Worm (Caenorhabditis elegans) whole organism, L2 larva: ENCODE data around the gene srv-34.

Source experiments
- C34F6.9 ChIP-seq: fragments of 150-350 bp; optimal IDR thresholded peaks from 2 replicates; lab custom pipeline; 2014; ENCODE audit warnings: missing biosample characterization, missing genetic modification characterization
- F13H6.1 ChIP-seq: sonication (generic microtip); optimal IDR thresholded peaks from 2 replicates; lab custom pipeline; 2016; ENCODE audit warnings: missing genetic modification characterization, missing compliant biosample characterization
- R02D3.7 ChIP-seq: fragments of 150-350 bp; optimal IDR thresholded peaks from 2 replicates; lab custom pipeline; 2014; ENCODE audit warnings: missing biosample characterization, missing genetic modification characterization
- Y55F3AM.14 ChIP-seq: fragments of 200-800 bp; sonication (Bioruptor generic); optimal IDR thresholded peaks from 2 replicates; lab custom pipeline; 2018; ENCODE audit warnings: mild to moderate bottlenecking, missing genetic modification characterization, missing compliant biosample characterization
- ZK546.5 ChIP-seq: sonication (generic microtip); optimal IDR thresholded peaks from 2 replicates; lab custom pipeline; 2017; ENCODE audit warnings: missing biosample characterization, missing genetic modification characterization
- alr-1 ChIP-seq: fragments of 150-350 bp; optimal IDR thresholded peaks from 2 replicates; lab custom pipeline; 2014; ENCODE audit warnings: missing biosample characterization, missing genetic modification characterization
- aly-2 ChIP-seq: fragments of 150-350 bp; optimal IDR thresholded peaks from 2 replicates; lab custom pipeline; 2014; ENCODE audit warnings: missing biosample characterization, missing genetic modification characterization
- ama-1 ChIP-seq: fragments of 150-350 bp; optimal IDR thresholded peaks from 2 replicates; lab custom pipeline; 2018; ENCODE audit warnings: inconsistent platforms
- blmp-1 ChIP-seq: sonication (generic microtip); optimal IDR thresholded peaks from 2 replicates; lab custom pipeline; 2017; ENCODE audit warnings: missing genetic modification characterization, mild to moderate bottlenecking, missing compliant biosample characterization, antibody characterized with exemption, moderate library complexity; ENCODE audit not compliant: insufficient read depth
- ceh-82 ChIP-seq: fragments of 150-350 bp; optimal IDR thresholded peaks from 2 replicates; lab custom pipeline; 2014; ENCODE audit warnings: missing biosample characterization, missing genetic modification characterization
- crh-2 ChIP-seq: sonication (generic microtip); optimal IDR thresholded peaks from 2 replicates; lab custom pipeline; 2017; ENCODE audit warnings: missing biosample characterization, missing genetic modification characterization
- dmd-4 ChIP-seq: sonication (generic microtip); optimal IDR thresholded peaks from 2 replicates; lab custom pipeline; 2017; ENCODE audit warnings: missing biosample characterization, missing genetic modification characterization
- egl-27 ChIP-seq: sonication (generic microtip); optimal IDR thresholded peaks from 3 replicates; lab custom pipeline; 2017; ENCODE audit warnings: missing biosample characterization, missing genetic modification reagents, missing genetic modification characterization
- elt-1 ChIP-seq: fragments of 150-350 bp; optimal IDR thresholded peaks from 2 replicates; lab custom pipeline; 2014; ENCODE audit warnings: missing biosample characterization, missing genetic modification characterization
- fos-1 ChIP-seq: fragments of 150-350 bp; optimal IDR thresholded peaks from 2 replicates; lab custom pipeline; 2014; ENCODE audit warnings: missing biosample characterization, missing genetic modification characterization
- gmeb-1 ChIP-seq: fragments of 150-350 bp; optimal IDR thresholded peaks from 2 replicates; lab custom pipeline; 2014; ENCODE audit warnings: missing biosample characterization, missing genetic modification characterization
- lin-11 ChIP-seq: fragments of 150-350 bp; sonication (generic microtip); optimal IDR thresholded peaks from 2 replicates; lab custom pipeline; 2014; ENCODE audit warnings: missing biosample characterization, missing genetic modification characterization, inconsistent platforms, mixed read lengths
- lin-13 ChIP-seq: fragments of 150-350 bp; optimal IDR thresholded peaks from 2 replicates; lab custom pipeline; 2014; ENCODE audit warnings: missing biosample characterization, missing genetic modification reagents, missing genetic modification characterization
- lin-39 ChIP-seq: fragments of 150-350 bp; optimal IDR thresholded peaks from 2 replicates; lab custom pipeline; 2014; ENCODE audit warnings: missing biosample characterization, missing genetic modification reagents, missing genetic modification characterization
- lsy-2 ChIP-seq, 2 experiments: fragments of 150-350 bp in 1 of 2; sonication (generic microtip) in 1 of 2; optimal IDR thresholded peaks; 2 replicates each; lab custom pipeline; 2014 to 2017; ENCODE audit warnings: missing biosample characterization in 2 of 2, missing genetic modification characterization in 2 of 2
- mab-5 ChIP-seq: fragments of 150-350 bp; optimal IDR thresholded peaks from 2 replicates; lab custom pipeline; 2014; ENCODE audit warnings: missing biosample characterization, missing genetic modification characterization
- mbf-1 ChIP-seq: sonication (generic microtip); optimal IDR thresholded peaks from 2 replicates; lab custom pipeline; 2017; ENCODE audit warnings: missing biosample characterization, missing genetic modification characterization
- mdl-1 ChIP-seq, 2 experiments: fragments of 150-350 bp in 1 of 2; sonication (generic microtip) in 1 of 2; optimal IDR thresholded peaks; 2 replicates each; lab custom pipeline; 2017; ENCODE audit warnings: missing biosample characterization in 2 of 2, missing genetic modification characterization in 2 of 2
- nhr-10 ChIP-seq: sonication (generic microtip); optimal IDR thresholded peaks from 2 replicates; lab custom pipeline; 2017; ENCODE audit warnings: missing biosample characterization, missing genetic modification characterization
- nhr-11 ChIP-seq: fragments of 150-350 bp; optimal IDR thresholded peaks from 2 replicates; lab custom pipeline; 2014; ENCODE audit warnings: missing biosample characterization, missing genetic modification characterization
- nhr-12 ChIP-seq: fragments of 150-350 bp; optimal IDR thresholded peaks from 2 replicates; lab custom pipeline; 2014; ENCODE audit warnings: missing biosample characterization, missing genetic modification characterization
- nhr-129 ChIP-seq: fragments of 150-350 bp; optimal IDR thresholded peaks from 2 replicates; lab custom pipeline; 2014; ENCODE audit warnings: missing biosample characterization, missing genetic modification characterization
- nhr-21 ChIP-seq: fragments of 150-350 bp; optimal IDR thresholded peaks from 2 replicates; lab custom pipeline; 2014; ENCODE audit warnings: missing biosample characterization, missing genetic modification characterization
- nhr-237 ChIP-seq: fragments of 150-350 bp; optimal IDR thresholded peaks from 2 replicates; lab custom pipeline; 2014; ENCODE audit warnings: missing biosample characterization, missing genetic modification characterization
- nhr-6 ChIP-seq: fragments of 150-350 bp; optimal IDR thresholded peaks from 2 replicates; lab custom pipeline; 2014; ENCODE audit warnings: missing biosample characterization, missing genetic modification characterization
- nhr-77 ChIP-seq: fragments of 150-350 bp; optimal IDR thresholded peaks from 2 replicates; lab custom pipeline; 2014; ENCODE audit warnings: missing biosample characterization, missing genetic modification characterization
- sem-4 ChIP-seq: fragments of 150-350 bp; optimal IDR thresholded peaks from 2 replicates; lab custom pipeline; 2014; ENCODE audit warnings: missing biosample characterization, missing genetic modification reagents, missing genetic modification characterization
- skn-1 ChIP-seq: sonication (generic microtip); optimal IDR thresholded peaks from 2 replicates; lab custom pipeline; 2017; ENCODE audit warnings: missing biosample characterization, missing genetic modification characterization
- sma-3 ChIP-seq: sonication (generic microtip); optimal IDR thresholded peaks from 2 replicates; lab custom pipeline; 2016; ENCODE audit warnings: missing genetic modification reagents, missing genetic modification characterization, missing compliant biosample characterization
- sma-9 ChIP-seq, 2 experiments: fragments of 150-350 bp in 1 of 2; sonication (generic microtip) in 1 of 2; optimal IDR thresholded peaks; 2 replicates each; lab custom pipeline; 2014 to 2016; ENCODE audit warnings: missing genetic modification characterization in 2 of 2, mild to moderate bottlenecking in 1 of 2, missing biosample characterization in 1 of 2, missing compliant biosample characterization in 1 of 2, missing genetic modification reagents in 1 of 2, moderate library complexity in 1 of 2
- snpc-4 ChIP-seq: fragments of 150-350 bp; optimal IDR thresholded peaks from 2 replicates; lab custom pipeline; 2014; ENCODE audit warnings: missing biosample characterization, missing genetic modification characterization
- unc-55 ChIP-seq: fragments of 150-350 bp; sonication (generic microtip); optimal IDR thresholded peaks from 3 replicates; lab custom pipeline; 2014; ENCODE audit warnings: missing biosample characterization, missing genetic modification reagents, missing genetic modification characterization
- unc-62 ChIP-seq: fragments of 150-350 bp; optimal IDR thresholded peaks from 2 replicates; lab custom pipeline; 2014; ENCODE audit warnings: missing biosample characterization, missing genetic modification reagents, missing genetic modification characterization
- zag-1 ChIP-seq: fragments of 150-350 bp; optimal IDR thresholded peaks from 2 replicates; lab custom pipeline; 2014; ENCODE audit warnings: missing biosample characterization, missing genetic modification characterization
- ztf-1 ChIP-seq: fragments of 200-800 bp; sonication (Bioruptor generic); conservative IDR thresholded peaks from 2 replicates; pipeline ENCODE4 v1.3.6; 2022; ENCODE audit warnings: missing genetic modification characterization, missing compliant biosample characterization
- ztf-4 ChIP-seq: fragments of 150-350 bp; optimal IDR thresholded peaks from 2 replicates; lab custom pipeline; 2014; ENCODE audit warnings: missing biosample characterization, missing genetic modification characterization

The srv-34 gene

DNA sequence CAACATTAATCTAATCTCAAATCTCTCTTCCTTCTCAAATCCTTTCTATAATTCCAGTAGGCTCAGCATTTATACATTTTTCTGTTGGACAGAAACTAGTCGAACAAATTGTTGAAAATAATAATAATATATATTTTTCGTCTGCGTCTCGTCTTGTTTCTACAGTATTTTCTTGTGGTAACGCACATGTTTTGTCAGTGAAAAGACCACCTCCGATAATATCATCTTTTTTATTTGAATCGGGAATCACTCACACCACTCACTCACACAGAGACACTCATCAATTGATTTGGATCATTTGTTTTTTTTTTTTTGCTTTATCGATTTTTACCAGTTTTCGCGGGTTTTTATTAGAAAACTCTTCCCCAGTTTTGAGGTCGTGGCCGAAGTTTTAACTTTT, 19.9 kb downstream of the srv-34 start:
- TF ChIP-seq ceh-82 (tag; lab: Kevin White, UChicago) (no peak), nhr-10 (tag; lab: Kevin White, UChicago) (no peak), snpc-4 (tag; lab: Kevin White, UChicago) (no peak), ama-1 (no peak), nhr-129 (tag; lab: Kevin White, UChicago) (peak; percentile 3)

DNA sequence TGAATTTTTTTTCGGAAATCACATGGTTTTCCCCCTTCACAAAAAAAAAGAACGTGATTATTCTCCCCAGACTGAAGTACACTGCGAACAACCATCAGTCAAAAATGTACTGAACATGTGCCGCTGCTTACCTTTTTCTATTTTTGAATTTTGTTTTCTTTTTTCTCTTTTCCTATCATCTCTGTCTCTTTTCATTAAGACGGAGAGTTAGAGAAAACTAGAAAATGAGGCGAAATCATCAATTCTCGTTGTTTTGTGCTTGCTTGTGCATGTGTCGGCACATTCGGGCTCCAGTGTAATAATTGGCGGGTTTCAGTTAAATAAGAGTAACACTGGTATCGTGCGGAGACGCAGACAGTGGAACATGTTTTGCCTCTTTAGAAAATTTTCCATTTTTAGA, 22.3 kb downstream of the srv-34 start:
- TF ChIP-seq mdl-1 (tag; optimal IDR thresholded peaks at IDR 0.05; lab: Kevin White, UChicago) (peak in 1 of 2 experiments; percentile 64), unc-55 (GFP tag; lab: Kevin White, UChicago) (peak; percentile 45), F13H6.1 (tag; lab: Kevin White, UChicago) (peak; percentile 56), elt-1 (tag; lab: Kevin White, UChicago) (no peak), lsy-2 (tag; optimal IDR thresholded peaks at IDR 0.05; lab: Kevin White, UChicago) (peak in 1 of 2 experiments; percentile 55), aly-2 (tag; lab: Kevin White, UChicago) (no peak), dmd-4 (tag; lab: Kevin White, UChicago) (no peak), nhr-11 (tag; lab: Kevin White, UChicago) (no peak), ztf-1 (GFP tag; lab: Robert Waterston, UW) (no peak), snpc-4 (tag; lab: Kevin White, UChicago) (peak; percentile 57), sma-9 (GFP tag; optimal IDR thresholded peaks at IDR 0.05; lab: Kevin White, UChicago) (peak; percentile 70), sma-9 (tag; optimal IDR thresholded peaks at IDR 0.05; lab: Kevin White, UChicago) (no peak), nhr-129 (tag; lab: Kevin White, UChicago) (peak; percentile 68), C34F6.9 (tag; lab: Kevin White, UChicago) (peak; percentile 59), R02D3.7 (tag; lab: Kevin White, UChicago) (no peak), nhr-12 (tag; lab: Kevin White, UChicago) (no peak), skn-1 (tag; lab: Kevin White, UChicago) (peak; percentile 34), mab-5 (tag; lab: Kevin White, UChicago) (no peak), gmeb-1 (peak; percentile 2), lin-39 (no peak), crh-2 (tag; lab: Kevin White, UChicago) (no peak), nhr-77 (tag; lab: Kevin White, UChicago) (no peak)

DNA sequence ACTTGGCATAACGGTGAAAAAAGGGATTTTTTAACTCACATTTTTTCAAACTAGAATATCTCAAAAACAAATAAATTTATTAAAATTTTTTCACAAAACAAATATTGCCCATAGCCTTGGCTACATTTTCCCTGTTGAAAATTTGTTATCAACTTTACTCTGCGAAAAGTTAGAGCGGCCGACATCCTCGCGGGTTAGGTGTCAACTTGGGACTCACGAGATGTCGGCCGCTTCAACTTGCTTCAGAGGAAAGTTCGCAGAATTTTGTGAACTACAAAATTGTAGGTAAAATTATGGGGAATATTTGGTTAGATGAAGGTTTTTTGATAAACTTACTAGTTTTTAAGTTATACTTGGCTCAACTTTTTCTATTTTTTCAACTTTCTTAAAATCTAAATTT, 22.8 kb downstream of the srv-34 start:
- peak; percentile 88 for TF ChIP-seq snpc-4 (tag; lab: Kevin White, UChicago)
- no peak for TF ChIP-seq fos-1 (tag; lab: Kevin White, UChicago)
- no peak for TF ChIP-seq sem-4 (tag; lab: Kevin White, UChicago)
- no peak for TF ChIP-seq nhr-21 (tag; lab: Kevin White, UChicago)
- no peak for TF ChIP-seq gmeb-1
- no peak for TF ChIP-seq egl-27 (tag; lab: Kevin White, UChicago)

- TF ChIP-seq crh-2 (tag; lab: Kevin White, UChicago) (peak; percentile 29), nhr-12 (tag; lab: Kevin White, UChicago) (no peak), ztf-4 (tag; lab: Kevin White, UChicago) (no peak), C34F6.9 (tag; lab: Kevin White, UChicago) (peak; percentile 63), aly-2 (tag; lab: Kevin White, UChicago) (no peak), nhr-6 (tag; lab: Kevin White, UChicago) (no peak), nhr-11 (tag; lab: Kevin White, UChicago) (no peak), sma-3 (GFP tag; lab: Kevin White, UChicago) (no peak), F13H6.1 (tag; lab: Kevin White, UChicago) (peak; percentile 71), snpc-4 (tag; lab: Kevin White, UChicago) (peak; percentile 11), nhr-129 (tag; lab: Kevin White, UChicago) (peak; percentile 72), blmp-1 (tag; lab: Kevin White, UChicago) (no peak), zag-1 (tag; lab: Kevin White, UChicago) (no peak), sem-4 (tag; lab: Kevin White, UChicago) (no peak), R02D3.7 (tag; lab: Kevin White, UChicago) (no peak), mbf-1 (tag; lab: Kevin White, UChicago) (no peak), mab-5 (tag; lab: Kevin White, UChicago) (no peak), fos-1 (tag; lab: Kevin White, UChicago) (peak; percentile 52), alr-1 (tag; lab: Kevin White, UChicago) (no peak), nhr-21 (tag; lab: Kevin White, UChicago) (no peak), ZK546.5 (tag; lab: Kevin White, UChicago) (no peak), unc-55 (GFP tag; lab: Kevin White, UChicago) (peak; percentile 78), lin-13 (GFP tag; lab: Kevin White, UChicago) (peak; percentile 20), unc-62 (GFP tag; lab: Kevin White, UChicago) (no peak), sma-9 (GFP tag; optimal IDR thresholded peaks at IDR 0.05; lab: Kevin White, UChicago) (peak; percentile 60), sma-9 (tag; optimal IDR thresholded peaks at IDR 0.05; lab: Kevin White, UChicago) (no peak), lsy-2 (tag; optimal IDR thresholded peaks at IDR 0.05; lab: Kevin White, UChicago) (peak in 1 of 2 experiments; percentile 50), lin-11 (tag; lab: Kevin White, UChicago) (peak; percentile 29), nhr-237 (tag; lab: Kevin White, UChicago) (no peak), Y55F3AM.14 (peak; percentile 19), mdl-1 (tag; optimal IDR thresholded peaks at IDR 0.05; lab: Kevin White, UChicago) (peak in 1 of 2 experiments; percentile 43), dmd-4 (tag; lab: Kevin White, UChicago) (no peak), ceh-82 (tag; lab: Kevin White, UChicago) (no peak), elt-1 (tag; lab: Kevin White, UChicago) (no peak), gmeb-1 (peak; percentile 41)
Measured at ce11 chrV:16350775-16351378, 23.7 kb downstream of the srv-34 start.
